Worm (Caenorhabditis elegans) whole organism, late embryonic: ENCODE results near the gene apa-2.

Experiments used
- C08G9.2 ChIP-seq: sonication (generic microtip); optimal IDR thresholded peaks from 2 replicates; lab custom pipeline; 2016; ENCODE audit warnings: mild to moderate bottlenecking, missing genetic modification characterization, moderate library complexity, missing compliant biosample characterization
- K02D7.2 ChIP-seq: sonication (generic microtip); optimal IDR thresholded peaks from 2 replicates; lab custom pipeline; 2017; ENCODE audit warnings: mild to moderate bottlenecking, missing genetic modification characterization, missing compliant biosample characterization
- K09A11.1 ChIP-seq: sonication (generic microtip); optimal IDR thresholded peaks from 2 replicates; lab custom pipeline; 2017; ENCODE audit warnings: antibody characterized with exemption, mild to moderate bottlenecking, missing genetic modification characterization, missing compliant biosample characterization; ENCODE audit not compliant: insufficient read depth
- T23F11.4 ChIP-seq: fragments of 200-800 bp; sonication (Bioruptor generic); optimal IDR thresholded peaks from 2 replicates; lab custom pipeline; 2018; ENCODE audit warnings: mild to moderate bottlenecking, missing genetic modification characterization, missing compliant biosample characterization
- Y22D7AL.16 ChIP-seq: sonication (generic microtip); optimal IDR thresholded peaks from 2 replicates; lab custom pipeline; 2016; ENCODE audit warnings: missing genetic modification characterization, missing compliant biosample characterization
- ceh-18 ChIP-seq: sonication (generic microtip); optimal IDR thresholded peaks from 2 replicates; lab custom pipeline; 2016; ENCODE audit warnings: missing genetic modification characterization, missing compliant biosample characterization
- ceh-19 ChIP-seq: fragments of 200-800 bp; sonication (Bioruptor generic); optimal IDR thresholded peaks from 2 replicates; lab custom pipeline; 2018; ENCODE audit warnings: mild to moderate bottlenecking, missing genetic modification characterization, missing compliant biosample characterization
- ceh-2 ChIP-seq: sonication (generic microtip); optimal IDR thresholded peaks from 2 replicates; lab custom pipeline; 2016; ENCODE audit warnings: missing genotype, missing genetic modification characterization, missing compliant biosample characterization
- ceh-30 ChIP-seq: fragments of 150-350 bp; optimal IDR thresholded peaks from 2 replicates; lab custom pipeline; 2014; ENCODE audit warnings: missing biosample characterization, missing genetic modification characterization
- ceh-31 ChIP-seq: sonication (generic microtip); optimal IDR thresholded peaks from 2 replicates; lab custom pipeline; 2016; ENCODE audit warnings: missing genetic modification characterization, missing compliant biosample characterization
- ceh-34 ChIP-seq: sonication (generic microtip); optimal IDR thresholded peaks from 2 replicates; lab custom pipeline; 2016; ENCODE audit warnings: mild to moderate bottlenecking, missing genetic modification characterization, missing compliant biosample characterization
- ceh-48 ChIP-seq: sonication (generic microtip); optimal IDR thresholded peaks from 2 replicates; lab custom pipeline; 2016; ENCODE audit warnings: missing genetic modification characterization, inconsistent platforms, missing compliant biosample characterization
- ceh-9 ChIP-seq: sonication (generic microtip); optimal IDR thresholded peaks from 2 replicates; lab custom pipeline; 2016; ENCODE audit warnings: mild to moderate bottlenecking, missing genetic modification characterization, inconsistent platforms, missing compliant biosample characterization
- dmd-4 ChIP-seq: sonication (generic microtip); optimal IDR thresholded peaks from 2 replicates; lab custom pipeline; 2016; ENCODE audit warnings: borderline replicate concordance, missing genetic modification characterization, missing compliant biosample characterization
- elt-2 ChIP-seq: sonication (generic microtip); optimal IDR thresholded peaks from 2 replicates; lab custom pipeline; 2016; ENCODE audit warnings: missing genetic modification reagents, missing genetic modification characterization, missing compliant biosample characterization
- ets-4 ChIP-seq: sonication (generic microtip); optimal IDR thresholded peaks from 2 replicates; lab custom pipeline; 2016; ENCODE audit warnings: missing genetic modification characterization, missing compliant biosample characterization
- fkh-10 ChIP-seq: fragments of 150-350 bp; optimal IDR thresholded peaks from 2 replicates; lab custom pipeline; 2014; ENCODE audit warnings: missing biosample characterization, missing genetic modification reagents, missing genetic modification characterization
- fkh-6 ChIP-seq: sonication (generic microtip); optimal IDR thresholded peaks from 2 replicates; lab custom pipeline; 2016; ENCODE audit warnings: missing genetic modification characterization, missing compliant biosample characterization
- hlh-30 ChIP-seq: sonication (generic microtip); optimal IDR thresholded peaks from 2 replicates; lab custom pipeline; 2017; ENCODE audit warnings: antibody characterized with exemption, missing genetic modification characterization, missing compliant biosample characterization; ENCODE audit not compliant: insufficient read depth
- lim-6 ChIP-seq: sonication (generic microtip); optimal IDR thresholded peaks from 2 replicates; lab custom pipeline; 2016; ENCODE audit warnings: missing genetic modification characterization, missing compliant biosample characterization
- lin-11 ChIP-seq: fragments of 200-800 bp; sonication (Bioruptor generic); optimal IDR thresholded peaks from 2 replicates; lab custom pipeline; 2018; ENCODE audit warnings: mild to moderate bottlenecking, missing genetic modification characterization, missing compliant biosample characterization
- nfya-1 ChIP-seq: sonication (generic microtip); optimal IDR thresholded peaks from 2 replicates; lab custom pipeline; 2017; ENCODE audit warnings: missing genetic modification characterization, mild to moderate bottlenecking, missing compliant biosample characterization, antibody characterized with exemption, moderate library complexity
- nhr-11 ChIP-seq: fragments of 150-350 bp; optimal IDR thresholded peaks from 2 replicates; lab custom pipeline; 2014; ENCODE audit warnings: missing biosample characterization, missing genetic modification characterization
- pha-2 ChIP-seq: sonication (generic microtip); optimal IDR thresholded peaks from 2 replicates; lab custom pipeline; 2017; ENCODE audit warnings: mild to moderate bottlenecking, missing genetic modification characterization, missing compliant biosample characterization
- pha-4 ChIP-seq: fragments of 150-350 bp; optimal IDR thresholded peaks from 2 replicates; lab custom pipeline; 2018; ENCODE audit warnings: missing biosample characterization, missing genetic modification reagents, missing genetic modification characterization
- pros-1 ChIP-seq: fragments of 150-350 bp; optimal IDR thresholded peaks from 2 replicates; lab custom pipeline; 2014; ENCODE audit warnings: missing biosample characterization, missing genetic modification reagents, missing genetic modification characterization
- ref-2 ChIP-seq: sonication (generic microtip); optimal IDR thresholded peaks from 2 replicates; lab custom pipeline; 2016; ENCODE audit warnings: missing genetic modification characterization, missing compliant biosample characterization
- rnt-1 ChIP-seq: sonication (generic microtip); optimal IDR thresholded peaks from 2 replicates; lab custom pipeline; 2016; ENCODE audit warnings: missing genetic modification characterization, missing compliant biosample characterization
- sdc-2 ChIP-seq: sonication (generic microtip); optimal IDR thresholded peaks from 2 replicates; lab custom pipeline; 2016; ENCODE audit warnings: missing genotype, missing genetic modification characterization, missing compliant biosample characterization
- sox-2 ChIP-seq: fragments of 200-800 bp; sonication (Bioruptor generic); IDR thresholded peaks from 2 replicates; pipeline ENCODE4 v1.3.6; 2022; ENCODE audit warnings: missing genetic modification reagents, missing genetic modification characterization, missing compliant biosample characterization
- syd-9 ChIP-seq: sonication (generic microtip); optimal IDR thresholded peaks from 2 replicates; lab custom pipeline; 2016; ENCODE audit warnings: mild to moderate bottlenecking, missing genetic modification characterization, moderate library complexity, missing compliant biosample characterization
- tbx-2 ChIP-seq: sonication (generic microtip); optimal IDR thresholded peaks from 2 replicates; lab custom pipeline; 2016; ENCODE audit warnings: missing genetic modification characterization, missing compliant biosample characterization
- unc-86 ChIP-seq: sonication (generic microtip); optimal IDR thresholded peaks from 2 replicates; lab custom pipeline; 2016; ENCODE audit warnings: missing genetic modification characterization, missing compliant biosample characterization
- ztf-16 ChIP-seq: sonication (generic microtip); optimal IDR thresholded peaks from 2 replicates; lab custom pipeline; 2017; ENCODE audit warnings: missing genetic modification characterization, missing compliant biosample characterization

Gene apa-2

DNA sequence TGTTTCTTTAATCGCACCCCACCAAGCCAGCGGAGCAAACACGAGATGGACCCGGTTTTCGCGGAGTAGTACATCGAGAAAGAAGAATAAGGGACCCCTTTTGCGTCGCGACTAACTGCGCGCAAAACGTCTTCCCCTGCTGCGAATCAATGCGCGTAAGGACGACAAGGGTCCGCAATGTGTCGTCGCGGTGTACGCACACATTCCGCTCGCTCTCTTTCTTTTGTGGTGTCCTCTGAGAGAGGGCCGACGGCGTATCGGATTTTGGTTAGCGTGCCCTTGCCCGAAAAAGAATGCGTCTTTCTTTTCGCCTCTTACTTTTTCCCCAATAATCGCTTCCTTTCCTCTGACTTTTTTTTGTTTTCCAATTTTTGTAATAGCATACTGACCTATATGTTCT lies 643 bp upstream of the apa-2 start (continued):
- peak; percentile 75 for TF ChIP-seq nfya-1 (tag; lab: Kevin White, UChicago)
- TF ChIP-seq unc-86 (tag; lab: Kevin White, UChicago): peak; percentile 47
- TF ChIP-seq nhr-11 (tag; lab: Kevin White, UChicago): no peak
- TF ChIP-seq ztf-16 (tag; lab: Kevin White, UChicago): no peak
- no peak for TF ChIP-seq K09A11.1 (tag; lab: Kevin White, UChicago)
- TF ChIP-seq lim-6 (tag; lab: Kevin White, UChicago): peak; percentile 28
- peak; percentile 81 for TF ChIP-seq ceh-48 (tag; lab: Kevin White, UChicago)
- peak; percentile 84 for TF ChIP-seq ref-2 (tag; lab: Kevin White, UChicago)
- peak; percentile 33 for TF ChIP-seq ceh-18 (tag; lab: Kevin White, UChicago)
- TF ChIP-seq pha-4: no peak
- no peak for TF ChIP-seq ceh-9 (tag; lab: Kevin White, UChicago)
- TF ChIP-seq ceh-30 (tag; lab: Kevin White, UChicago): no peak
- peak; percentile 55 for TF ChIP-seq fkh-10 (GFP tag; lab: Kevin White, UChicago)
- peak; percentile 89 for TF ChIP-seq ceh-31 (tag; lab: Kevin White, UChicago)
- no peak for TF ChIP-seq T23F11.4 (GFP tag; lab: Kevin White, UChicago)
- no peak for TF ChIP-seq pha-2 (tag; lab: Kevin White, UChicago)
- peak; percentile 19 for TF ChIP-seq syd-9
- peak; percentile 24 for TF ChIP-seq ets-4 (tag; lab: Kevin White, UChicago)
- TF ChIP-seq rnt-1 (tag; lab: Kevin White, UChicago): peak; percentile 55
- TF ChIP-seq, all 69 proteins: peak for 30

DNA sequence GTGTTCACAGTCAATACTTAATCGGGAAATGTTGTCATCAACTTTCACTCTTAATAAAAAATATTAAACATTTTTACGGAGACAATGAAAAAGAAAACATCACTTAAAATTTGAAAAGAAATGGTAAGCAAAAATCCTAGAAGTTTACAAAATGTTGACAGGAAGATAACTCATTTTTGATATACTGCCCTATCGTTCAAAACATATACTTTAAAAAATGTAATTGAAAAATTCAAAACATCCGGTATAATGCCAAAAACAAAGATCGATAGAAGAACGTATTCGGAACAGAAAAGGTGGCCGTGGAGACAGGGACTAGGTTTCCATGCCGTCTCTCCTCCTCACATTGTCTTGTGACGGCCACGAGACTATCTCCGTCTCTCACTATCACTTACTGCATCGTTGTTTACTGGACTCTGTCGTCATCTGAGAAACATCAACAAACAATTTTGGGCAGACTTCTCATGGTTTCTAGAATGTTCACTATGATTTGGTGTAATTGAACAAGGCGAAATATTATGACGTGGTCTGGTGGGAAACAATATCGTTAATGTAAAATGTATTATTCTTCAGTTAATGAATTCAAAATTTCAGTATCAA lies 9.0 kb downstream of the apa-2 start, which contains the start of gene oga-1:
Gene oga-1, minus strand, starts transcription at position 51 of the 600 bp plus-strand sequence.
- TF ChIP-seq dmd-4: no peak
- TF ChIP-seq tbx-2 (tag; lab: Kevin White, UChicago): peak; percentile 74
- no peak for TF ChIP-seq ceh-19 (GFP tag; lab: Kevin White, UChicago)
- peak; percentile 31 for TF ChIP-seq ceh-34 (tag; lab: Kevin White, UChicago)
- TF ChIP-seq hlh-30: peak; percentile 97
- peak; percentile 64 for TF ChIP-seq C08G9.2
- no peak for TF ChIP-seq sdc-2
- TF ChIP-seq ets-4 (tag; lab: Kevin White, UChicago): peak; percentile 73
- peak; percentile 63 for TF ChIP-seq ceh-2 (tag; lab: Kevin White, UChicago)
- TF ChIP-seq lim-6 (tag; lab: Kevin White, UChicago): peak; percentile 8
- TF ChIP-seq nfya-1 (tag; lab: Kevin White, UChicago): peak; percentile 10
- peak; percentile 73 for TF ChIP-seq ceh-31 (tag; lab: Kevin White, UChicago)
- TF ChIP-seq ceh-48 (tag; lab: Kevin White, UChicago): no peak

DNA sequence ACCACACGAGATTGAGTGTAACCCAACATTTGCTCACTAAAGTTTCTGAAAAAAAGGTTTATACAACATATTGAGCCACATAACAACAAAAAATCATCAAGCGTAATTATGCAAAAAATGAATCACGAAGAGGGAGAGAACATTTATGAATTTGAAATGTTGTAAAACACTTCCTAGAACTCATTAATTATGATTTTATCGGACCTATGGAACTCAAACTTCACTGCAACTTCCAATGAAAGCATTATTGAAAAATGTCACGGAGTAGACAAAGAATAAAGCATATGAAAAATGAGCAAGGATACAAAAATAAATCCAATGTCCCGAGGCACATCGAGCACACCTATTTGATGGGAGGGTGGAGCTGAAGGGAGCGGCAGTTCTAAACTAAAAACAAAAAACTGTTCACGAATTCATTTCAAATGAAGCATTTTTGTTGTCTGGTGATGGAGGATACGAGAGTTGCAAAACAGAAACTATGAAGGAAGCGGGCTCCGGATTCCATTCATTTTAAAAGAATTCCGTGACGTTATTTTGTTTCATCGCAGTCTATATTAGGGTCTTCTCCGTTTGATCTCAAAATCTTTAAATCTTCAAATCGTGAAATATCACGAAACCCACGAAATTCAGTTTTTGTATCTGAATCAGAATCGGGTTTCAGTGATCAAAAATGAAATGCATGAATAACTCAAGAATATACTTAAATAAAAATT lies 11.5 kb downstream of the apa-2 start, which contains the start of gene flp-20:
Gene flp-20, minus strand, starts transcription at position 51 of the 713 bp plus-strand sequence.
- TF ChIP-seq ceh-9 (tag; lab: Kevin White, UChicago) (no peak), sox-2 (GFP tag; lab: Robert Waterston, UW) (no peak), fkh-6 (tag; lab: Kevin White, UChicago) (no peak), C08G9.2 (no peak), hlh-30 (no peak), K02D7.2 (tag; lab: Kevin White, UChicago) (no peak), pros-1 (tag; lab: Kevin White, UChicago) (no peak), elt-2 (tag; lab: Kevin White, UChicago) (no peak), Y22D7AL.16 (tag; lab: Kevin White, UChicago) (no peak), lin-11 (no peak)
